Worm (Caenorhabditis elegans) whole organism, L1 larva: ENCODE data around the gene R160.10.

Source experiments
- C16A3.4 ChIP-seq: fragments of 150-350 bp; optimal IDR thresholded peaks from 2 replicates; lab custom pipeline; 2014; ENCODE audit warnings: missing biosample characterization, missing genetic modification characterization
- Y116A8C.19 ChIP-seq: sonication (generic microtip); optimal IDR thresholded peaks from 2 replicates; lab custom pipeline; 2016; ENCODE audit warnings: missing compliant biosample characterization, missing genetic modification characterization, borderline replicate concordance
- alr-1 ChIP-seq: fragments of 200-800 bp; sonication (Bioruptor generic); optimal IDR thresholded peaks from 2 replicates; lab custom pipeline; 2018; ENCODE audit warnings: borderline replicate concordance, mild to moderate bottlenecking, missing genetic modification characterization, missing compliant biosample characterization
- aly-2 ChIP-seq: fragments of 150-350 bp; optimal IDR thresholded peaks from 2 replicates; lab custom pipeline; 2014; ENCODE audit warnings: missing biosample characterization, missing genetic modification characterization
- ceh-90 ChIP-seq: sonication (generic microtip); optimal IDR thresholded peaks from 2 replicates; lab custom pipeline; 2016; ENCODE audit warnings: missing genetic modification characterization, missing compliant biosample characterization
- efl-1 ChIP-seq, 4 experiments: fragments of 150-350 bp; optimal IDR thresholded peaks in 3 of 4; peaks in 1 of 4; 1 replicate in 1 of 4; 2 replicates in 3 of 4; lab custom pipeline; 2014; ENCODE audit warnings: missing biosample characterization in 2 of 4, missing genetic modification characterization in 2 of 4, missing genetic modification reagents in 2 of 4
- egl-13 ChIP-seq: sonication (generic microtip); optimal IDR thresholded peaks from 2 replicates; lab custom pipeline; 2016; ENCODE audit warnings: missing genotype, missing genetic modification reagents, missing genetic modification characterization, missing compliant biosample characterization
- fkh-4 ChIP-seq: sonication (generic microtip); optimal IDR thresholded peaks from 2 replicates; lab custom pipeline; 2016; ENCODE audit warnings: missing compliant biosample characterization, missing genetic modification characterization, borderline replicate concordance
- grh-1 ChIP-seq: fragments of 200-800 bp; sonication (Bioruptor generic); IDR thresholded peaks from 2 replicates; pipeline ENCODE4 v1.3.6; 2022; ENCODE audit warnings: missing genetic modification reagents, missing genetic modification characterization, missing compliant biosample characterization
- hpl-2 ChIP-seq: fragments of 150-350 bp; optimal IDR thresholded peaks from 2 replicates; lab custom pipeline; 2014; ENCODE audit warnings: missing biosample characterization, missing genetic modification reagents, missing genetic modification characterization
- irx-1 ChIP-seq: sonication (generic microtip); optimal IDR thresholded peaks from 2 replicates; lab custom pipeline; 2016; ENCODE audit warnings: missing genetic modification characterization, missing compliant biosample characterization
- lin-35 ChIP-seq, 2 experiments: fragments of 150-350 bp; optimal IDR thresholded peaks; 2 replicates each; lab custom pipeline; 2014; ENCODE audit warnings: missing biosample characterization in 2 of 2, missing genetic modification characterization in 2 of 2, missing genetic modification reagents in 2 of 2
- lir-3 ChIP-seq: sonication (generic microtip); optimal IDR thresholded peaks from 2 replicates; lab custom pipeline; 2016; ENCODE audit warnings: mild to moderate bottlenecking, missing genetic modification characterization, moderate library complexity, missing compliant biosample characterization; ENCODE audit not compliant: poor library complexity
- mdl-1 ChIP-seq, 2 experiments: fragments of 150-350 bp; optimal IDR thresholded peaks; 2 replicates each; lab custom pipeline; 2014 to 2017; ENCODE audit warnings: missing biosample characterization in 2 of 2, missing genetic modification characterization in 2 of 2, inconsistent platforms in 1 of 2
- mep-1 ChIP-seq: fragments of 150-350 bp; optimal IDR thresholded peaks from 2 replicates; lab custom pipeline; 2014; ENCODE audit warnings: missing biosample characterization, missing genetic modification characterization
- nhr-11 ChIP-seq: fragments of 150-350 bp; optimal IDR thresholded peaks from 2 replicates; lab custom pipeline; 2014; ENCODE audit warnings: missing biosample characterization, missing genetic modification characterization
- nhr-12 ChIP-seq: sonication (generic microtip); optimal IDR thresholded peaks from 2 replicates; lab custom pipeline; 2017; ENCODE audit warnings: missing biosample characterization, missing genetic modification characterization
- nhr-19 ChIP-seq: fragments of 200-800 bp; sonication (Bioruptor generic); conservative IDR thresholded peaks from 2 replicates; pipeline ENCODE4 v1.3.6; 2022; ENCODE audit warnings: missing genetic modification characterization, missing compliant biosample characterization
- nhr-20 ChIP-seq: sonication (generic microtip); optimal IDR thresholded peaks from 2 replicates; lab custom pipeline; 2016; ENCODE audit warnings: mild to moderate bottlenecking, missing genetic modification characterization, missing compliant biosample characterization
- nhr-237 ChIP-seq: fragments of 150-350 bp; optimal IDR thresholded peaks from 2 replicates; lab custom pipeline; 2014; ENCODE audit warnings: missing biosample characterization, missing genetic modification characterization
- nhr-28 ChIP-seq: fragments of 150-350 bp; optimal IDR thresholded peaks from 2 replicates; lab custom pipeline; 2014; ENCODE audit warnings: missing biosample characterization, missing genetic modification characterization
- nhr-47 ChIP-seq: sonication (generic microtip); optimal IDR thresholded peaks from 2 replicates; lab custom pipeline; 2016; ENCODE audit warnings: mild to moderate bottlenecking, missing genetic modification characterization, moderate library complexity, missing compliant biosample characterization
- nhr-76 ChIP-seq: sonication (generic microtip); optimal IDR thresholded peaks from 2 replicates; lab custom pipeline; 2017; ENCODE audit warnings: missing biosample characterization, missing genetic modification characterization
- nhr-84 ChIP-seq: sonication (generic microtip); optimal IDR thresholded peaks from 2 replicates; lab custom pipeline; 2017; ENCODE audit warnings: missing biosample characterization, missing genetic modification characterization
- nhr-85 ChIP-seq: sonication (generic microtip); peaks from one replicate; lab custom pipeline; 2016; ENCODE audit warnings: missing genetic modification characterization, inconsistent platforms, missing compliant biosample characterization
- nhr-90 ChIP-seq: sonication (generic microtip); optimal IDR thresholded peaks from 2 replicates; lab custom pipeline; 2016; ENCODE audit warnings: mild to moderate bottlenecking, missing genetic modification characterization, missing compliant biosample characterization; ENCODE audit not compliant: poor library complexity
- pag-3 ChIP-seq: sonication (generic microtip); optimal IDR thresholded peaks from 2 replicates; lab custom pipeline; 2017; ENCODE audit warnings: missing genetic modification characterization, mild to moderate bottlenecking, missing compliant biosample characterization, antibody characterized with exemption, borderline replicate concordance; ENCODE audit not compliant: insufficient read depth
- pax-3 ChIP-seq: fragments of 200-800 bp; sonication (Bioruptor generic); optimal IDR thresholded peaks from 2 replicates; lab custom pipeline; 2018; ENCODE audit warnings: mild to moderate bottlenecking, missing genetic modification characterization, moderate library complexity, missing compliant biosample characterization
- pqm-1 ChIP-seq: sonication (generic microtip); optimal IDR thresholded peaks from 3 replicates; lab custom pipeline; 2017; ENCODE audit warnings: missing biosample characterization, missing genetic modification characterization
- sptf-1 ChIP-seq: fragments of 150-350 bp; optimal IDR thresholded peaks from 2 replicates; lab custom pipeline; 2014; ENCODE audit warnings: missing biosample characterization, missing genetic modification characterization
- swsn-7 ChIP-seq: sonication (generic microtip); optimal IDR thresholded peaks from 2 replicates; lab custom pipeline; 2016; ENCODE audit warnings: missing genetic modification characterization, missing compliant biosample characterization
- unc-130 ChIP-seq: fragments of 150-350 bp; optimal IDR thresholded peaks from 2 replicates; lab custom pipeline; 2017; ENCODE audit warnings: missing biosample characterization, missing genetic modification characterization, inconsistent platforms
- unc-62 ChIP-seq: fragments of 150-350 bp; optimal IDR thresholded peaks from 2 replicates; lab custom pipeline; 2014; ENCODE audit warnings: missing biosample characterization, missing genetic modification reagents, missing genetic modification characterization
- vab-15 ChIP-seq: sonication (generic microtip); optimal IDR thresholded peaks from 2 replicates; lab custom pipeline; 2017; ENCODE audit warnings: missing genotype, mild to moderate bottlenecking, missing genetic modification characterization, missing compliant biosample characterization
- xbp-1 ChIP-seq: sonication (generic microtip); optimal IDR thresholded peaks from 2 replicates; lab custom pipeline; 2016; ENCODE audit warnings: missing genetic modification characterization, missing compliant biosample characterization
- zip-4 ChIP-seq: fragments of 200-800 bp; sonication (Bioruptor generic); optimal IDR thresholded peaks from 2 replicates; lab custom pipeline; 2018; ENCODE audit warnings: mild to moderate bottlenecking, missing genetic modification characterization, moderate library complexity, missing compliant biosample characterization
- ztf-4 ChIP-seq: fragments of 150-350 bp; optimal IDR thresholded peaks from 2 replicates; lab custom pipeline; 2014; ENCODE audit warnings: missing biosample characterization, missing genetic modification characterization

The R160.10 gene

DNA sequence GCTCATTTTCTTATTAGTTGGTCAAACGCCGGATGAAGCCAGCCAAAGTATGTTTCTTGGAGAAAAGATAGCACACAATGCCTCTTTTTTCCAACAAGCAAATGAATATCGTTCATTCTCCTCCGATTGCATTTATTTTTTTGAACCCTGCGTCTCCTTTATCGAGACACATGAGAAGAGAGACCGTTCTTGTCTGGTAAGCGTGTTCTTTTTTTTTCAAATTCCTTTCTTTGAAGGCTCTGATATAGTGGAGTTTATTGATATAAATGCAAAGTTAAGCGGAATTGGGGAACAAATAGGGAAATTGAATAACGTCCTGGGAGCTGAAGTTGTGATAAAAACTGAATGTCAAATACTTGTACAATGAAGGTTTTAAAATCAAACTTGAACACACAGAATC is 4.8 kb downstream of the R160.10 start, which contains the start of gene F14H12.7:
Gene F14H12.7, minus strand, starts transcription at position 101 of the 400 bp plus-strand sequence.
- TF ChIP-seq pax-3, result no peak
- no peak for TF ChIP-seq unc-62 (GFP tag; lab: Kevin White, UChicago)
- no peak for TF ChIP-seq nhr-76 (tag; lab: Kevin White, UChicago)
- no peak for TF ChIP-seq nhr-19 (GFP tag; lab: Robert Waterston, UW)

DNA sequence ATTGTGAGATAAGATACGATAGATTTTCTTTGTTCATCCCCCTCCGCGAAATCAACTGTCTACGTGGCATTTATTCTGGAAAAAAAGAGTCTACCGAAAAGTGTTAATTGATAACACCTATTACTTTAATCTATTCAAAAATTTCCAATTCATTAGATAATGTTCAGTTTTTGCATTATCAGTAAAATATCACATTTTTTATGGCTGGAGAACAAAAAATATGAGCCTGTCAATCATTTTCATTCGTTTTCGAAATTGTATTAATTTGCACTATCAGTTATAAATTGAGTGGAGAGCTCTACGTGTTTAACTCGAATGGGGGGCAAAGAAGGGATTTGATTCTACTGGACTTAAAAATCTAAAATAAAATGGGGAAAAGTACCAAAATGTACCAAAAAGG is 8.3 kb downstream of the R160.10 start:
- TF ChIP-seq sptf-1 (tag; lab: Kevin White, UChicago), result no peak
- no peak for TF ChIP-seq efl-1 (optimal IDR thresholded peaks at IDR 0.05; lab: Kevin White, UChicago)
- no peak for TF ChIP-seq efl-1 (GFP tag; optimal IDR thresholded peaks at IDR 0.05 in 1 of 2; lab: Kevin White, UChicago)
- TF ChIP-seq nhr-84 (tag; lab: Kevin White, UChicago), result no peak
- TF ChIP-seq Y116A8C.19 (tag; lab: Kevin White, UChicago), result no peak
- no peak for TF ChIP-seq irx-1 (tag; lab: Kevin White, UChicago)
- no peak for TF ChIP-seq ztf-4
- no peak for TF ChIP-seq pag-3 (tag; lab: Kevin White, UChicago)
- no peak for TF ChIP-seq xbp-1 (tag; lab: Kevin White, UChicago)
- no peak for TF ChIP-seq hpl-2 (GFP tag; lab: Kevin White, UChicago)
- no peak for TF ChIP-seq egl-13 (tag; lab: Kevin White, UChicago)

DNA sequence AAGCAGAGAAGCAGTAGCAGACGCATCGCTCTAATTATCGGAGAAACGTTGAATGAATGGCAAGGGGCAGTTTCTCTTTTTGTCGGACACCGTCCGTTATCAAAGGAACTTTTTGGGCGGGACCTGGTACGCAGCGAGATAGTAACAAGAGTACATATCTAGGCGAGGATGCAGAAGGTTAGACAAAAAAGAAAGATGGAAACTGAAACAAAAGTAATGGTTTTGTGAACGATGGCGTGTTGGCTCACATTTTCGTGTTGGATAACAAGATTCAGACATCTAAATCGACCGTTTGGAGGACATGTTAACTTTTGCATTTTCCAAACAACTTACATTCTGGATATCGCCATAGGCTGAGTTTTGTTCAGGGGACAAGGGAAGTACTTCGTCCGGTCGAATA is 9.8 kb downstream of the R160.10 start, which contains the start of gene F14H12.6:
Gene F14H12.6, minus strand, starts transcription at position 101 of the 400 bp plus-strand sequence.
- TF ChIP-seq C16A3.4, result no peak
- TF ChIP-seq pqm-1, result no peak
- TF ChIP-seq nhr-85 (tag; lab: Kevin White, UChicago), result no peak
- TF ChIP-seq aly-2 (tag; lab: Kevin White, UChicago), result no peak
- no peak for TF ChIP-seq egl-13 (tag; lab: Kevin White, UChicago)
- TF ChIP-seq nhr-76 (tag; lab: Kevin White, UChicago), result no peak
- TF ChIP-seq nhr-237 (tag; lab: Kevin White, UChicago), result no peak
- TF ChIP-seq grh-1 (GFP tag; lab: Robert Waterston, UW), result no peak
- no peak for TF ChIP-seq mdl-1 (tag; optimal IDR thresholded peaks at IDR 0.05; lab: Kevin White, UChicago)
- TF ChIP-seq mep-1 (tag; lab: Kevin White, UChicago), result no peak

DNA sequence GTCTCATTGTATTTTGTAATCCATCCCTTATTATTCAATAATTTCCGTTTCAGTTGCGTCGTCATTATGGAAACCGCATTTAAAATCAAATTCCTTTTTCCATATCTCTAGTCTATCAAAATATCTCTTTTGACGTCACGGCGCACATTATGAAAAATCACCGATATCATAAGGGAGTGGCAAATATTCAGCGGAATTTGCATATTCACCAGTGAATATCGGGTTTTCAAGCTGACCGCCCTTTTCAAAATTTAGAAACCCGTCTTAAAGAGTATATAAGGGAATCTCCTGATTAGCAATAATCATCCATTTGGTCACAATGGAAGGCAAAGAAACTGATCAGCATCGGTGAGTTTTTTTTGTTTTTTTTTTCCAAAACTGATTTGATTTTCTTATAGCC is 14.0 kb downstream of the R160.10 start, which contains the start of gene col-165:
Gene col-165, plus strand, starts transcription at position 301 of the 400 bp plus-strand sequence.
- no peak for TF ChIP-seq sptf-1 (tag; lab: Kevin White, UChicago)
- no peak for TF ChIP-seq ceh-90 (tag; lab: Kevin White, UChicago)
- no peak for TF ChIP-seq nhr-20 (tag; lab: Kevin White, UChicago)
- no peak for TF ChIP-seq mep-1 (tag; lab: Kevin White, UChicago)
- TF ChIP-seq nhr-11 (tag; lab: Kevin White, UChicago), result no peak
- TF ChIP-seq vab-15 (tag; lab: Kevin White, UChicago), result no peak
- no peak for TF ChIP-seq lin-35 (GFP tag; optimal IDR thresholded peaks at IDR 0.05; lab: Kevin White, UChicago)
- TF ChIP-seq nhr-28 (tag; lab: Kevin White, UChicago), result no peak
- TF ChIP-seq efl-1 (optimal IDR thresholded peaks at IDR 0.05; lab: Kevin White, UChicago), result no peak
- TF ChIP-seq efl-1 (GFP tag; optimal IDR thresholded peaks at IDR 0.05 in 1 of 2; lab: Kevin White, UChicago), result no peak

DNA sequence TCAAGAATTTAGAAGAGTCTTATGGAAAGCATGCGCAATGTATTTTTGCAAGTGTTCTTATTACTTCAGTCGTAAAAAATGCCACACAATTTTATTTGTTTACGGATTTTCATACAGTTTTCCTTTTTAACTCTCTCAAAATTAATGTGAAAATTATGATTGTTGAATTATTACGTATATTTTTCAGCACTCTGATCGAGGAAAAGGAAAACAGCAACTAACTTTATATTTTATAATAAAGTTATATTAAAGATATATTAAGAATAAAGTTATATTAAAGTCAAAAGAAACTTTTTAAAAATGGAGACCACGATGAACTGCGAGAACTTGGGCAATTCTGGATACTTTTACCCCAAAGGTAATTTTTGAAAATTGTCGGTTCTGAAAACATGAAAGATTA is 17.1 kb downstream of the R160.10 start, which contains the start of gene F14H12.2:
Gene F14H12.2, plus strand, starts transcription at position 301 of the 400 bp plus-strand sequence.
- no peak for TF ChIP-seq unc-130
- TF ChIP-seq nhr-76 (tag; lab: Kevin White, UChicago), result no peak
- no peak for TF ChIP-seq nhr-12 (tag; lab: Kevin White, UChicago)
- no peak for TF ChIP-seq lir-3 (tag; lab: Kevin White, UChicago)
- TF ChIP-seq ztf-4, result no peak
- TF ChIP-seq pax-3, result no peak
- no peak for TF ChIP-seq zip-4 (GFP tag; lab: Kevin White, UChicago)
- no peak for TF ChIP-seq nhr-47 (tag; lab: Kevin White, UChicago)
- TF ChIP-seq fkh-4, result no peak
- no peak for TF ChIP-seq alr-1 (tag; lab: Kevin White, UChicago)
- no peak for TF ChIP-seq mep-1 (tag; lab: Kevin White, UChicago)
- no peak for TF ChIP-seq nhr-90 (tag; lab: Kevin White, UChicago)
- no peak for TF ChIP-seq unc-62 (GFP tag; lab: Kevin White, UChicago)
- no peak for TF ChIP-seq swsn-7 (tag; lab: Kevin White, UChicago)
- TF ChIP-seq, all 84 proteins: peak for 0
